Worm (Caenorhabditis elegans): ENCODE data around the gene F52E1.2.

- no peak for TF ChIP-seq T22C8.4 (GFP tag; IDR thresholded peaks at IDR 0.05)
- TF ChIP-seq ref-1 (GFP tag; conservative IDR thresholded peaks at IDR 0.05): no peak
Observed at ce11 chrV:8402392-8402791, 8.0 kb upstream of the F52E1.2 start, which contains the start of gene F52E1.9.
